Fruit fly (Drosophila melanogaster) whole organism, adult: Measurements from ENCODE around the gene CG7509.

Experiments
- Crg-1 ChIP-seq: fragments of 200-800 bp; sonication (Bioruptor generic); optimal IDR thresholded peaks from 2 replicates; lab custom pipeline; 2016; ENCODE audit warnings: missing biosample characterization, missing genetic modification characterization
- kay ChIP-seq: fragments of 200-800 bp; sonication (Bioruptor generic); peaks from one replicate; lab custom pipeline; 2016; ENCODE audit warnings: missing biosample characterization, missing genetic modification characterization, borderline replicate concordance
- toe ChIP-seq: fragments of 200-800 bp; sonication (Bioruptor generic); optimal IDR thresholded peaks from 2 replicates; lab custom pipeline; 2016; ENCODE audit warnings: missing biosample characterization, missing genetic modification characterization

- no peak for TF ChIP-seq toe
- no peak for TF ChIP-seq kay (GFP tag; lab: Kevin White, UChicago)
- no peak for TF ChIP-seq Crg-1 (GFP tag; lab: Kevin White, UChicago)
Measured at dm6 chr3L:4848066-4848465, 43.0 kb upstream of the CG7509 start.
